Worm (Caenorhabditis elegans): Measurements from ENCODE around the gene ttll-15.

ttll-15 gene

DNA sequence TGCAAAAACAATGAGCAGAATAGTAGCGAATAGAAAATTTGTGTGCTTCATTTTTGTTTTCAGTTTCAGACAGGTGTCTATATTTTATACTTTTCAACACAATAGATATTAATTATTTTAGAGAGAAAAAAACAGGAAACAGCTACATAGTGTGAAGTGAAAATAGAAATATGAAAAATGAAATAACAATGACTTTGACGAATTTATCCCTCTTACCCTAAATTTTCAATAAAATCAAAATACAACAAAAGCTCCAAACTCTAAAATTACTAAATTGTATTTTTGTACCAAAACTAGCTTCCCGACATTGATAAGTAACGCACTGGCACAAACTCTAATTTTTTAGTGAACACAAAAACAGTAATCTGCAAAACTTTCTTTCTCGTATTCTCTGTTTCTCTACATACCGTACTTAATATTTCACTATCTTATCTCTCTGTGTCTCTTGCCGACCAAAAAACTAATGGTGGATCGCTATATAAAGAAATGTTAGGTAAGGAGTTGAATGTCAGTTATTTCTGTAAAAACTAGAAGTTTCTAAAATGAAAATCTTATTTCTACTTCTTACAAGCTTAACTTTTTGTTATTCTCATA lies 36.9 kb downstream of the ttll-15 start, which contains the start of the genes col-151 and ugt-1:
col-151 (minus strand) TSS at position 51 of the 594 bp plus-strand sequence.
ugt-1 (plus strand) TSS at position 491 of the 594 bp plus-strand sequence.
- no peak for TF ChIP-seq unc-62 (GFP tag; optimal IDR thresholded peaks at IDR 0.05)

DNA sequence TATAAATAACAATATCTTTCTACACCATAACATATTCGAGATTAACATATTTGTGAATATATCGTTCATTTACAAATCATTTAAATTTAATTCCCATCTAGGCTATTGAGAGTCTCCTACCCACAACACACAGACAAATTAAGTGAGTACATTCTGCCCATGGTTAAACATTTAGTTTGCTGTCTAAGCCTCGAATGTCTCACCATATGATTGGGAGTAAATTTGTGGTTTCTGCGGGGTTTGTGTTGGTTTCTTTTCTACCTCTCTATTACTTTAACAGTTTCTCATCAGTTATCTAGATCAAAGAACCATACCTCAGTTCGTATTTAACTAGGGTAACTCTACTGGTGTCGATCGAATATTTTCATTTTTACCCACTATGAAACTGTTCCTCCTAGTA lies 40.1 kb downstream of the ttll-15 start, which contains the start of gene ugt-2:
ugt-2 (plus strand) TSS at position 371 of the 400 bp plus-strand sequence.
- no peak for TF ChIP-seq unc-62 (GFP tag; optimal IDR thresholded peaks at IDR 0.05)

DNA sequence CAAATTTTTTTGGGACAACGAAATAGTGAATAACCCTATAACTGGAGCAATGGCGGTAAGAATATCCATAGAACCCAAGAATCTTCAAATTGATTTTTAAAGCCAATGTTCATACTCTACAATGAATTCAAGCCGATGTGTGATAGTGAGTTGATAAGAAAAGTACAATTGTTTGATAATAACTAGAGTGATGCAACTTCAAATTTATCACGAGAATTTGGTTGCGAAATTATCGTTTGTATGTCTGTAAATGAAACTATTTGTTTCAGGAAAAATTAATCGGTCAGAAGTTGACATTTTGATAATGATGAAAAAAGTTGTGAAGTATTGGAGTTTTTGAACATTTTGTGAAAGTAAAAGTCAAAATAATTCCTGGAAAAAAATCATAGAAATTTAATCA lies 41.0 kb downstream of the ttll-15 start:
- TF ChIP-seq unc-62 (GFP tag; optimal IDR thresholded peaks at IDR 0.05): no peak

DNA sequence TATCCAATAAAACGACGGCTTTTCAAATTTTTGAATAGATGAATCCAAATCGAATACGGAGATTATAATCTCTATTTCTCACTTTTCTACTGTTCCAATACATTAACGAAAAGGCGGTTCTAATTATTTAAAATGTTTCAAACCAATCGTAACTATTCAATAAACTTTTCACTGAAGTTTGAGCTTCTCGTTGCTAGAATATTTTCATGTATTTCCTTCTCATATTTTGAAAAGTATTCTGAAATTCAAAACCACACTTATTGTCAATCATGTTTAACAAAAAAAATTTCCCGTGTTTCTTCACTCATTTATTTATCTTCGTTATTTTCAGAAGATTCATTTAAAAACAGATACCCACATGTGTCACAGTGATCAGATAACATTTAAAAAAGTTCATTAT lies 44.5 kb downstream of the ttll-15 start, which contains the start of gene F15H10.8:
F15H10.8 (minus strand) TSS at position 101 of the 400 bp plus-strand sequence.
- TF ChIP-seq unc-62 (GFP tag; optimal IDR thresholded peaks at IDR 0.05): no peak

DNA sequence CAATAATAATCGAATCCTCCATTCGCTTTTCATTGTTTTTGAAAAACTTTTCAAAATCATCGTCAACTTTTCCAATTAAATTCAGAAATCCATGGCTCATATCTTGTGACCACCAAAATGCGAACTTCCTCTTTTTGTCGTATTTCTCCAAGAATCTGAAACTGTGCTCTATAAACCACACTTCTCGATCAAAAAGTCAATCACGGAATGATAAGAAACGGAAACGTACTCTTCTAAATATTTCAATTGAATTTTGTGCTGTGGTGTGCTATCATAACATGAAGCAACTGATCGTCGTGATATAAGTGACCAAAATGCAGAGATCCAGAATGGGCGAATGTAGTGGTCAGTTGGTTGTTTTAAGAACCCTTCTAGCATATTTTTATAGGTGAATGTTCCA lies 46.4 kb downstream of the ttll-15 start:
- TF ChIP-seq unc-62 (GFP tag; optimal IDR thresholded peaks at IDR 0.05): no peak

DNA sequence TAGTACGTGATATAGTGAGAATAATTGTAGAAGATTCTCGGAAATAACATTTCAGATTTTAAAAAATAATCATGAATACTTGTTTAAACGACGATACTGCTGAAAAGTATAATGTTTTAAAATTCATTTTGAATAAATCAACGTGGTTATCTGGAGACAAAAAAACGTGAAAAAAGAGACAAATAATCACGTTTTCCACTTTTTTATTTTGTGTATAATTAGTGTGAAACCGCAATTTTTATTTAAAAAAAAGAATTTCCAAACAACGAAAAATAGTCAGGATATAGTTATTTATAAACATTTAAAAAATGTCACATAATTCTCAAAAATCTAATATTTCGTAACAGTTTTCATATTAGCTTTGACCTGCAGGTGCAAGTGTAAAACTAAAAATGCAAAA lies 48.0 kb downstream of the ttll-15 start, which contains the start of gene F15H10.7:
F15H10.7 (minus strand) TSS at position 101 of the 400 bp plus-strand sequence.
- TF ChIP-seq unc-62 (GFP tag; optimal IDR thresholded peaks at IDR 0.05): no peak

DNA sequence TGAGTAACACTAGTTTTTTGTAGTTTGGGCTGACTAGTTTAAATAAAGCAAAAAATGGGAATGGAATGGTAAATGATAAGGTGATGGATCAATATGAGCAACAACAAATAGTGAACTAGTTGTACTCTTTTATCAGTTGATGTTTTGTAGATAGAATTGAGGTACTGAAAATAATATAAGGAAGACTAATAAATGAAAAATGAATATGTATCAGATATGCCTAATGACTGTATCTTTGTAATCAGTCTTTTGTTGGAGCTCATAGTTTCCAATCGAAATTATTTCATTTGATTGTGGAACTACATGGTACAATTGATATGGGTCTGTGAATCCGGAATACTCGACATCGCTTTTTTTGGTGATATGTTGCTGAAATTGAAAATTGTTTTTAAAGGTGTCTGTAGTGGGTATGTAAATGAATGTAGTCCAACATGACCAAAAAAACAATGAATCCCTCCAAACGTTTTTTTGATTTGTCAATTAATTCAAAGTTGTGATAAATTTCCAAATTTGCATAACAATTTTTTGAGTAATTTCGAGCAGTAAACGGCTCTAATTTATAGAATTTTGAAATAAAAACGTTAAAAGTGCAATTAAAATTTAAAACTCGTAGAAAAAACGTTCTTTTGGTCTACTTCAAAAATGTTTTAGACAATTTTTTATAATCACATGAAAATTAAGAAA lies 51.8 kb downstream of the ttll-15 start, which contains the start of gene F15H10.12:
F15H10.12 (minus strand) TSS at position 51 of the 684 bp plus-strand sequence.
- no peak for TF ChIP-seq unc-62 (GFP tag; optimal IDR thresholded peaks at IDR 0.05)
